Fruit fly (Drosophila melanogaster) whole organism, embryonic: ENCODE measurements around the gene Acn.

Source experiments
- Atf6 ChIP-seq: fragments of 200-800 bp; sonication (Bioruptor generic); IDR thresholded peaks from 2 replicates; pipeline ENCODE4 v1.3.6; 2022; ENCODE audit warnings: missing biosample characterization, missing genetic modification characterization
- CG1024 ChIP-seq: fragments of 200-800 bp; sonication (Bioruptor generic); IDR thresholded peaks from 2 replicates; pipeline ENCODE4 v1.3.6; 2022; ENCODE audit warnings: missing biosample characterization, missing genetic modification characterization
- CG10267 ChIP-seq: fragments of 200-800 bp; sonication (Bioruptor generic); optimal IDR thresholded peaks from 2 replicates; lab custom pipeline; 2018; ENCODE audit warnings: missing biosample characterization, mild to moderate bottlenecking, missing genetic modification characterization, moderate library complexity
- CG10979 ChIP-seq: fragments of 200-800 bp; sonication (Bioruptor generic); optimal IDR thresholded peaks from 2 replicates; lab custom pipeline; 2018; ENCODE audit warnings: missing biosample characterization, mild to moderate bottlenecking, missing genetic modification characterization, moderate library complexity
- CG11723 ChIP-seq: fragments of 200-800 bp; sonication (Bioruptor generic); optimal IDR thresholded peaks from 2 replicates; lab custom pipeline; 2017; ENCODE audit warnings: missing biosample characterization, mild to moderate bottlenecking, missing genetic modification characterization
- CG12942 ChIP-seq: fragments of 200-800 bp; sonication (Bioruptor generic); optimal IDR thresholded peaks from 3 replicates; lab custom pipeline; 2016; ENCODE audit warnings: missing biosample characterization, missing genetic modification characterization
- CG13287 ChIP-seq: fragments of 200-800 bp; sonication (Bioruptor generic); IDR thresholded peaks from 2 replicates; pipeline ENCODE4 v1.3.6; 2022; ENCODE audit warnings: missing biosample characterization, missing genetic modification characterization; ENCODE audit not compliant: partially characterized antibody
- CG14050 ChIP-seq: fragments of 200-800 bp; sonication (Bioruptor generic); IDR thresholded peaks from 3 replicates; pipeline ENCODE4 v1.3.6; 2022; ENCODE audit warnings: missing biosample characterization, missing genetic modification characterization
- CG14667 ChIP-seq: fragments of 200-800 bp; sonication (Bioruptor generic); IDR thresholded peaks from 2 replicates; pipeline ENCODE4 v1.3.6; 2022; ENCODE audit warnings: missing biosample characterization, missing genetic modification characterization
- CG1529 ChIP-seq: fragments of 200-800 bp; sonication (Bioruptor generic); optimal IDR thresholded peaks from 3 replicates; lab custom pipeline; 2018; ENCODE audit warnings: missing biosample characterization, missing genetic modification characterization
- CG17829 ChIP-seq: fragments of 200-800 bp; optimal IDR thresholded peaks from 2 replicates; lab custom pipeline; 2019; ENCODE audit warnings: missing biosample characterization, mild to moderate bottlenecking, missing genetic modification characterization, moderate library complexity
- CG2120 ChIP-seq: fragments of 200-800 bp; sonication (Bioruptor generic); optimal IDR thresholded peaks from 3 replicates; lab custom pipeline; 2016; ENCODE audit warnings: missing biosample characterization, missing genetic modification characterization
- CG2678 ChIP-seq: fragments of 200-800 bp; sonication (Bioruptor generic); optimal IDR thresholded peaks from 3 replicates; lab custom pipeline; 2019; ENCODE audit warnings: missing biosample characterization, mild to moderate bottlenecking, missing genetic modification characterization, moderate library complexity
- CG31224 ChIP-seq: fragments of 200-800 bp; sonication (Bioruptor generic); IDR thresholded peaks from 2 replicates; pipeline ENCODE4 v1.3.6; 2022; ENCODE audit warnings: missing biosample characterization, missing genetic modification characterization
- CG31388 ChIP-seq: fragments of 200-800 bp; sonication (Bioruptor generic); optimal IDR thresholded peaks from 2 replicates; lab custom pipeline; 2016; ENCODE audit warnings: missing biosample characterization, missing genetic modification characterization
- CG32532 ChIP-seq: fragments of 200-800 bp; sonication (Bioruptor generic); IDR thresholded peaks from 2 replicates; pipeline ENCODE4 v1.3.6; 2022; ENCODE audit warnings: missing biosample characterization, missing genetic modification characterization
- CG42726 ChIP-seq: fragments of 200-800 bp; sonication (Bioruptor generic); IDR thresholded peaks from 2 replicates; pipeline ENCODE4 v1.3.6; 2022; ENCODE audit warnings: missing biosample characterization, missing genetic modification characterization; ENCODE audit not compliant: partially characterized antibody
- CG5245 ChIP-seq: fragments of 200-800 bp; sonication (Bioruptor generic); optimal IDR thresholded peaks from 3 replicates; lab custom pipeline; 2016; ENCODE audit warnings: missing biosample characterization, missing genetic modification characterization
- CG6175 ChIP-seq: fragments of 200-800 bp; sonication (Bioruptor generic); IDR thresholded peaks from 3 replicates; pipeline ENCODE4 v1.3.6; 2022; ENCODE audit warnings: missing biosample characterization, missing genetic modification characterization
- CG9609 ChIP-seq: fragments of 200-800 bp; sonication (Bioruptor generic); optimal IDR thresholded peaks from 3 replicates; lab custom pipeline; 2016; ENCODE audit warnings: missing biosample characterization, missing genetic modification characterization
- CG9876 ChIP-seq: fragments of 200-800 bp; sonication (Bioruptor generic); optimal IDR thresholded peaks from 2 replicates; lab custom pipeline; 2016; ENCODE audit warnings: missing biosample characterization, missing genetic modification characterization
- CTCF ChIP-seq: fragments of 200-800 bp; sonication (Bioruptor generic); optimal IDR thresholded peaks from 2 replicates; lab custom pipeline; 2017; ENCODE audit warnings: missing biosample characterization, mild to moderate bottlenecking, missing genetic modification characterization, moderate library complexity
- Dfd ChIP-seq, 2 experiments: fragments of >200 bp; optimal IDR thresholded peaks; 2 replicates each; lab custom pipeline; 2017; ENCODE audit warnings: missing biosample characterization in 2 of 2, missing genetic modification characterization in 2 of 2
- Dip3 ChIP-seq: fragments of 200-800 bp; sonication (Bioruptor generic); optimal IDR thresholded peaks from 3 replicates; lab custom pipeline; 2016; ENCODE audit warnings: missing biosample characterization, missing genetic modification characterization
- HLH4C ChIP-seq: fragments of 200-800 bp; sonication (Bioruptor generic); IDR thresholded peaks from 3 replicates; pipeline ENCODE4 v1.3.6; 2022; ENCODE audit warnings: missing biosample characterization, missing genetic modification characterization; ENCODE audit not compliant: partially characterized antibody
- Hand ChIP-seq: fragments of 200-800 bp; sonication (Bioruptor generic); optimal IDR thresholded peaks from 2 replicates; lab custom pipeline; 2017; ENCODE audit warnings: mild to moderate bottlenecking, missing biosample characterization, missing genetic modification reagents, missing genetic modification characterization
- MESR4 ChIP-seq: fragments of 200-800 bp; sonication (Bioruptor generic); optimal IDR thresholded peaks from 2 replicates; lab custom pipeline; 2018; ENCODE audit warnings: missing biosample characterization, mild to moderate bottlenecking, missing genetic modification characterization, moderate library complexity
- Nf-YB ChIP-seq: fragments of 200-800 bp; sonication (Bioruptor generic); optimal IDR thresholded peaks from 3 replicates; lab custom pipeline; 2019; ENCODE audit warnings: missing biosample characterization, mild to moderate bottlenecking, missing genetic modification characterization, moderate library complexity
- Rfx ChIP-seq: fragments of 200-800 bp; sonication (Bioruptor generic); IDR thresholded peaks from 2 replicates; pipeline ENCODE4 v1.3.6; 2022; ENCODE audit warnings: missing biosample characterization, missing genetic modification characterization
- Xbp1 ChIP-seq: fragments of 200-800 bp; sonication (Bioruptor generic); optimal IDR thresholded peaks from 3 replicates; lab custom pipeline; 2016; ENCODE audit warnings: missing biosample characterization, mild to moderate bottlenecking, missing genetic modification characterization
- Xrp1 ChIP-seq: fragments of 200-800 bp; sonication (Bioruptor generic); IDR thresholded peaks from 2 replicates; pipeline ENCODE4 v1.3.6; 2022; ENCODE audit warnings: missing biosample characterization, missing genetic modification characterization
- bab2 ChIP-seq: fragments of 200-800 bp; sonication (Bioruptor generic); optimal IDR thresholded peaks from 2 replicates; lab custom pipeline; 2016; ENCODE audit warnings: missing biosample characterization, missing genetic modification characterization
- ci ChIP-seq: fragments of 200-800 bp; sonication (Bioruptor generic); IDR thresholded peaks from 3 replicates; pipeline ENCODE4 v1.3.6; 2022; ENCODE audit warnings: missing biosample characterization, missing genetic modification characterization
- corto ChIP-seq: fragments of 200-800 bp; sonication (Bioruptor generic); optimal IDR thresholded peaks from 2 replicates; lab custom pipeline; 2016; ENCODE audit warnings: missing biosample characterization, mild to moderate bottlenecking, missing genetic modification characterization, moderate library complexity
- dati ChIP-seq: fragments of 200-800 bp; sonication (Bioruptor generic); IDR thresholded peaks from 2 replicates; pipeline ENCODE4 v1.3.6; 2022; ENCODE audit warnings: missing biosample characterization, missing genetic modification characterization
- en ChIP-seq: fragments of 200-800 bp; sonication (Bioruptor generic); optimal IDR thresholded peaks from 2 replicates; lab custom pipeline; 2016; ENCODE audit warnings: missing biosample characterization, missing genetic modification characterization
- eyg ChIP-seq: fragments of 200-800 bp; sonication (Bioruptor generic); optimal IDR thresholded peaks from 3 replicates; lab custom pipeline; 2016; ENCODE audit warnings: missing biosample characterization, missing genetic modification characterization
- ftz-f1 ChIP-seq: fragments of 200-800 bp; sonication (Bioruptor generic); optimal IDR thresholded peaks from 2 replicates; lab custom pipeline; 2016; ENCODE audit warnings: missing biosample characterization, missing genetic modification characterization
- gsb ChIP-seq: fragments of 200-800 bp; sonication (Bioruptor generic); IDR thresholded peaks from 2 replicates; pipeline ENCODE4 v1.3.6; 2022; ENCODE audit warnings: missing biosample characterization, missing genetic modification characterization
- hth ChIP-seq: fragments of >200 bp; optimal IDR thresholded peaks from 2 replicates; lab custom pipeline; 2017; ENCODE audit warnings: inconsistent platforms
- ind ChIP-seq: fragments of 200-800 bp; sonication (Bioruptor generic); optimal IDR thresholded peaks from 3 replicates; lab custom pipeline; 2016; ENCODE audit warnings: missing biosample characterization, missing genetic modification characterization
- inv ChIP-seq: fragments of 200-800 bp; sonication (Bioruptor generic); IDR thresholded peaks from 2 replicates; pipeline ENCODE4 v1.3.6; 2022; ENCODE audit warnings: missing biosample characterization, missing genetic modification characterization; ENCODE audit not compliant: partially characterized antibody
- lmd ChIP-seq: fragments of 200-800 bp; sonication (Bioruptor generic); IDR thresholded peaks from 2 replicates; pipeline ENCODE4 v1.3.6; 2022; ENCODE audit warnings: missing biosample characterization, missing genetic modification characterization
- nom ChIP-seq: fragments of 200-800 bp; sonication (Bioruptor generic); optimal IDR thresholded peaks from 2 replicates; lab custom pipeline; 2017; ENCODE audit warnings: missing biosample characterization, missing genetic modification characterization, mild to moderate bottlenecking, moderate library complexity, missing genetic modification reagents
- odd ChIP-seq: fragments of 200-800 bp; sonication (Bioruptor generic); optimal IDR thresholded peaks from 2 replicates; lab custom pipeline; 2017; ENCODE audit warnings: missing biosample characterization, mild to moderate bottlenecking, missing genetic modification characterization
- pzg ChIP-seq: fragments of 200-800 bp; sonication (Bioruptor generic); optimal IDR thresholded peaks from 3 replicates; lab custom pipeline; 2018; ENCODE audit warnings: missing biosample characterization, mild to moderate bottlenecking, missing genetic modification characterization, moderate library complexity
- rib ChIP-seq: fragments of 200-800 bp; sonication (Bioruptor generic); IDR thresholded peaks from 2 replicates; pipeline ENCODE4 v1.3.6; 2022; ENCODE audit warnings: missing biosample characterization, missing genetic modification characterization
- row ChIP-seq: fragments of 200-800 bp; sonication (Bioruptor generic); IDR thresholded peaks from 3 replicates; pipeline ENCODE4 v1.3.6; 2022; ENCODE audit warnings: missing biosample characterization, missing genetic modification characterization
- sisA ChIP-seq: fragments of 200-800 bp; sonication (Bioruptor generic); IDR thresholded peaks from 2 replicates; pipeline ENCODE4 v1.3.6; 2022; ENCODE audit warnings: missing biosample characterization, missing genetic modification characterization
- sna ChIP-seq: fragments of 200-800 bp; sonication (Bioruptor generic); IDR thresholded peaks from 2 replicates; pipeline ENCODE4 v1.3.6; 2022; ENCODE audit warnings: missing biosample characterization, missing genetic modification characterization; ENCODE audit not compliant: partially characterized antibody
- usp ChIP-seq: fragments of >200 bp; optimal IDR thresholded peaks from 2 replicates; lab custom pipeline; 2017; ENCODE audit warnings: missing biosample characterization, missing genetic modification characterization
- z ChIP-seq: fragments of 200-800 bp; sonication (Bioruptor generic); IDR thresholded peaks from 3 replicates; pipeline ENCODE4 v1.3.6; 2022; ENCODE audit warnings: missing biosample characterization, missing genetic modification characterization

Acn gene

dm6 chr2L:19051534-19052100 lies 6.5 kb downstream of the Acn start, which contains the start of gene Rpn3 (continued):
- TF ChIP-seq CG31224 (peak; percentile 78), CG17829 (peak; percentile 88), sna (peak; percentile 68; the same call in 1 of the 2 replicates), ftz-f1 (GFP tag; lab: Kevin White, UChicago) (no peak), lmd (GFP tag; lab: Robert Waterston, UW) (peak; percentile 77), Xbp1 (GFP tag; lab: Kevin White, UChicago) (peak; percentile 84), CG1529 (peak; percentile 37), nom (GFP tag; lab: Kevin White, UChicago) (peak; percentile 22), Xrp1 (GFP tag; lab: Robert Waterston, UW) (peak; percentile 93), HLH4C (peak; percentile 72), odd (GFP tag; lab: Kevin White, UChicago) (no peak), CG9876 (GFP tag; lab: Kevin White, UChicago) (peak; percentile 64), CG2120 (GFP tag; lab: Kevin White, UChicago) (peak; percentile 92), CG14050 (peak; percentile 77), CG11723 (GFP tag; lab: Kevin White, UChicago) (peak; percentile 48), CG12942 (GFP tag; lab: Kevin White, UChicago) (peak; percentile 85), en (GFP tag; lab: Kevin White, UChicago) (peak; percentile 56), ci (GFP tag; lab: Robert Waterston, UW) (peak; percentile 89), pzg (GFP tag; lab: Kevin White, UChicago) (peak; percentile 53), gsb (peak; percentile 55; the same call in 1 of the 2 replicates), eyg (peak; percentile 55), CG5245 (peak; percentile 62), CG9609 (GFP tag; lab: Kevin White, UChicago) (peak; percentile 83), CG32532 (GFP tag; lab: Robert Waterston, UW) (peak; percentile 88), Nf-YB (GFP tag; lab: Kevin White, UChicago) (peak; percentile 62), dati (peak; percentile 65), CG31388 (GFP tag; lab: Kevin White, UChicago) (peak; percentile 65), Atf6 (peak; percentile 90), Hand (GFP tag; lab: Kevin White, UChicago) (peak; percentile 15), hth (lab: Kevin White, UChicago) (no peak), corto (GFP tag; lab: Kevin White, UChicago) (no peak), usp (no peak), Dip3 (GFP tag; lab: Kevin White, UChicago) (peak; percentile 82), CG10979 (tag; lab: Kevin White, UChicago) (peak; percentile 84), CG1024 (GFP tag; lab: Robert Waterston, UW) (peak; percentile 70), inv (GFP tag; lab: Robert Waterston, UW) (peak; percentile 49), z (no peak), CG10267 (peak; percentile 92), bab2 (GFP tag; lab: Kevin White, UChicago) (peak; percentile 91)

- TF ChIP-seq CG6175 (GFP tag; lab: Robert Waterston, UW) = peak; percentile 40; the same call in 1 of the 3 replicates
- no peak for TF ChIP-seq CG10979 (tag; lab: Kevin White, UChicago)
- peak; percentile 37 for TF ChIP-seq CTCF
- TF ChIP-seq ind = no peak
- no peak for TF ChIP-seq Dfd (GFP tag; optimal IDR thresholded peaks at IDR 0.05; lab: Kevin White, UChicago)
- peak; percentile 34; the same call in 2 of the 3 replicates for TF ChIP-seq row (GFP tag; lab: Robert Waterston, UW)
- no peak for TF ChIP-seq CG14050
- no peak for TF ChIP-seq sisA
- peak; percentile 27; the same call in 1 of the 2 replicates for TF ChIP-seq Rfx (GFP tag; lab: Robert Waterston, UW)
- no peak for TF ChIP-seq CG14667 (GFP tag; lab: Robert Waterston, UW)
- TF ChIP-seq CG2678 (tag; lab: Kevin White, UChicago) = no peak
- 0 out of 2 replicates have a peak, but pooled peaks have one; percentile 21 for TF ChIP-seq CG42726 (GFP tag; lab: Robert Waterston, UW)
- peak; percentile 69; the same call in 1 of the 2 replicates for TF ChIP-seq rib (GFP tag; lab: Robert Waterston, UW)
- peak; percentile 54 for TF ChIP-seq CG13287 (GFP tag; lab: Robert Waterston, UW)
- TF ChIP-seq Dip3 (GFP tag; lab: Kevin White, UChicago) = peak; percentile 12
- TF ChIP-seq MESR4 (GFP tag; lab: Kevin White, UChicago) = peak; percentile 92
Observed at dm6 chr2L:19053860-19054515, 8.8 kb downstream of the Acn start, which contains the start of gene CG10492. CG10492 (plus strand) TSS chr2L:19054078.
